Fruit fly (Drosophila melanogaster) whole organism, wandering third instar larva: ENCODE results near the gene RpL37-1.

Source experiments
- Abd-B ChIP-seq: fragments of >200 bp; optimal IDR thresholded peaks from 2 replicates; lab custom pipeline; 2017; ENCODE audit warnings: missing biosample characterization, missing genetic modification characterization
- Dif ChIP-seq: fragments of 200-275, 200-300 bp; sonication (Bioruptor generic); optimal IDR thresholded peaks from 2 replicates; lab custom pipeline; 2018; ENCODE audit warnings: missing biosample characterization, missing genetic modification characterization; ENCODE audit not compliant: partially characterized antibody
- GATAd ChIP-seq: sonication (Bioruptor generic); optimal IDR thresholded peaks from 2 replicates; lab custom pipeline; 2016; ENCODE audit warnings: missing biosample characterization, missing genetic modification characterization
- HLH106 ChIP-seq: fragments of 200-800 bp; optimal IDR thresholded peaks from 3 replicates; lab custom pipeline; 2019; ENCODE audit warnings: missing biosample characterization, mild to moderate bottlenecking, missing genetic modification characterization, moderate library complexity
- Mio ChIP-seq: sonication (Bioruptor generic); optimal IDR thresholded peaks from 2 replicates; lab custom pipeline; 2016; ENCODE audit warnings: missing biosample characterization, missing genetic modification characterization
- N ChIP-seq: fragments of >200 bp; optimal IDR thresholded peaks from 2 replicates; lab custom pipeline; 2018; ENCODE audit warnings: missing biosample characterization, missing external identifiers, missing genetic modification characterization
- br ChIP-seq: fragments of 200-800 bp; sonication (Bioruptor generic); optimal IDR thresholded peaks from 2 replicates; lab custom pipeline; 2016; ENCODE audit warnings: missing biosample characterization, missing genetic modification characterization
- brk ChIP-seq: fragments of 200-800 bp; sonication (Bioruptor generic); optimal IDR thresholded peaks from 2 replicates; lab custom pipeline; 2016; ENCODE audit warnings: missing biosample characterization, mild to moderate bottlenecking, missing genetic modification characterization
- ey ChIP-seq: fragments of 200-800 bp; sonication (Bioruptor generic); optimal IDR thresholded peaks from 2 replicates; lab custom pipeline; 2016; ENCODE audit warnings: missing biosample characterization, missing genetic modification characterization
- h ChIP-seq: fragments of 200-800 bp; sonication (Bioruptor generic); optimal IDR thresholded peaks from 3 replicates; lab custom pipeline; 2016; ENCODE audit warnings: missing biosample characterization, mild to moderate bottlenecking, missing genetic modification characterization
- jim ChIP-seq: fragments of 175-275, 200-325 bp; sonication (Bioruptor generic); optimal IDR thresholded peaks from 2 replicates; lab custom pipeline; 2016; ENCODE audit warnings: missing biosample characterization, mild to moderate bottlenecking, missing genetic modification characterization
- pan ChIP-seq: fragments of >200 bp; optimal IDR thresholded peaks from 2 replicates; lab custom pipeline; 2017
- psq ChIP-seq: fragments of 200-800 bp; sonication (Bioruptor generic); optimal IDR thresholded peaks from 3 replicates; lab custom pipeline; 2017; ENCODE audit warnings: missing biosample characterization, mild to moderate bottlenecking, missing genetic modification characterization, moderate library complexity
- woc ChIP-seq: sonication (Bioruptor generic); optimal IDR thresholded peaks from 2 replicates; lab custom pipeline; 2016; ENCODE audit warnings: missing biosample characterization, mild to moderate bottlenecking, missing genetic modification characterization

dm6 chrX:15116397-15116796 is 22.8 kb downstream of the RpL37-1 start, which contains the start of gene Cyp4s3:
- no peak for TF ChIP-seq brk (GFP tag; lab: Kevin White, UChicago)
- TF ChIP-seq br (GFP tag; lab: Kevin White, UChicago): no peak
- no peak for TF ChIP-seq psq (GFP tag; lab: Kevin White, UChicago)
- TF ChIP-seq Mio (GFP tag; lab: Kevin White, UChicago): no peak
- TF ChIP-seq pan: no peak
- TF ChIP-seq HLH106: no peak
- no peak for TF ChIP-seq Dif (GFP tag; lab: Kevin White, UChicago)
- TF ChIP-seq h: no peak
- TF ChIP-seq ey (GFP tag; lab: Kevin White, UChicago): no peak
- TF ChIP-seq N (GFP tag; lab: Kevin White, UChicago): no peak
- no peak for TF ChIP-seq Abd-B (GFP tag; lab: Kevin White, UChicago)
- TF ChIP-seq GATAd (GFP tag; lab: Kevin White, UChicago): no peak
- TF ChIP-seq jim: no peak
- no peak for TF ChIP-seq woc (GFP tag; lab: Kevin White, UChicago)
